ENCODE assay signal across 3 fruit fly cellular contexts in the genomic region with DNA sequence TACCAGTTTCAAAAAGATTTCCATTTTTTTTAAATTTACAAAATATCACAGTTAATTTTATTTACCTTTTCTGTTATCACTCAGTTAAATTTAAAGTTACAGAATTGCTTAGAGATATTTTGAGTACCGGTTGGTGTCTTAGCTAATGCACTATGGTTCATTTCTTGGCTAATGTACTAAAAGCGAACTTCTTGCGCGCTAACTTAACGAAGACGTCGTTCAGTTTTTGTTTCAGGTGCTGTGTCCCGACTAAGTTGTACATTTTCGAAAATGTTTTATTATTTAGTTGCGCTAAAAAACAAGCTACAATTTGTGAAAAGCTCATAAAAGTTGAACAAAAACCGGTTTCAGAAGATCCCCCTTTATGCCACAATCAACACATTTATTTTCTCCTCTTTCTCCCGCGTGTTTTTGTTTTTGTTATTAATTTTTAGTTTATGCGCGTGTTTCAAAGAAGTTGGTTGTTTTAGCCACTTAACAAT.
A peak's percentile ranks its signal among the peaks of the same experiment; 100 is the strongest.
TF ChIP-seq lines count a peak whose summit lies in the region.

A gene (plus strand): TSS at position 432 of the 482 bp plus-strand sequence.

- TF ChIP-seq CTCF in S2 (optimal IDR thresholded peaks at IDR 0.05; lab: Kevin White, UChicago) = peak; percentile 42 to 61
- TF ChIP-seq CTCF in whole organism, embryonic (GFP tag; optimal IDR thresholded peaks at IDR 0.05; lab: Kevin White, UChicago) = peak; percentile 67

TF ChIP-seq in whole organism, embryonic, 481 proteins besides CTCF, POLR2A, EP300 and RAD21:
- no peak for TF ChIP-seq CG3163 (GFP tag; optimal IDR thresholded peaks at IDR 0.05; lab: Kevin White, UChicago)
- TF ChIP-seq stwl (tag; optimal IDR thresholded peaks at IDR 0.05; lab: Kevin White, UChicago) = peak; percentile 56
- no peak for TF ChIP-seq Sry-β (GFP tag; optimal IDR thresholded peaks at IDR 0.05; lab: Kevin White, UChicago)
- TF ChIP-seq crol (GFP tag; IDR thresholded peaks at IDR 0.05; lab: Robert Waterston, UW) = no peak
- no peak for TF ChIP-seq CG7786 (GFP tag; optimal IDR thresholded peaks at IDR 0.05; lab: Kevin White, UChicago)
- no peak for TF ChIP-seq CG7357 (GFP tag; IDR thresholded peaks at IDR 0.05; lab: Robert Waterston, UW)
- TF ChIP-seq pita (GFP tag; optimal IDR thresholded peaks at IDR 0.05; lab: Kevin White, UChicago) = peak; percentile 62
- TF ChIP-seq Tbp (GFP tag; optimal IDR thresholded peaks at IDR 0.05; lab: Kevin White, UChicago) = no peak
- no peak for TF ChIP-seq Scr (GFP tag; IDR thresholded peaks at IDR 0.05; lab: Robert Waterston, UW; ENCODE audit: partially characterized antibody)
- no peak for TF ChIP-seq CG33213 (GFP tag; optimal IDR thresholded peaks at IDR 0.05; lab: Kevin White, UChicago)
- no peak for TF ChIP-seq Gsc (GFP tag; IDR thresholded peaks at IDR 0.05; lab: Robert Waterston, UW)
- no peak for TF ChIP-seq nerfin-1 (tag; optimal IDR thresholded peaks at IDR 0.05; lab: Kevin White, UChicago)
- TF ChIP-seq salm (tag; optimal IDR thresholded peaks at IDR 0.05; lab: Kevin White, UChicago) = no peak
- TF ChIP-seq CG14014 (GFP tag; IDR thresholded peaks at IDR 0.05; lab: Robert Waterston, UW) = no peak
- no peak for TF ChIP-seq CG17829 (tag; optimal IDR thresholded peaks at IDR 0.05; lab: Kevin White, UChicago)
- TF ChIP-seq ATbp (GFP tag; optimal IDR thresholded peaks at IDR 0.05; lab: Kevin White, UChicago) = no peak
- peak; percentile 25 for TF ChIP-seq gfzf (GFP tag; optimal IDR thresholded peaks at IDR 0.05; lab: Kevin White, UChicago)
- TF ChIP-seq wek (GFP tag; optimal IDR thresholded peaks at IDR 0.05; lab: Kevin White, UChicago) = no peak
- TF ChIP-seq Hr78 (GFP tag; optimal IDR thresholded peaks at IDR 0.05; lab: Kevin White, UChicago) = no peak
- TF ChIP-seq E2f2 (GFP tag; IDR thresholded peaks at IDR 0.05; lab: Robert Waterston, UW) = no peak
- no peak for TF ChIP-seq CG17359 (tag; optimal IDR thresholded peaks at IDR 0.05; lab: Kevin White, UChicago)

TF ChIP-seq in whole organism, wandering third instar larva, 38 proteins besides CTCF, POLR2A, EP300 and RAD21:
- TF ChIP-seq Myc (optimal IDR thresholded peaks at IDR 0.05; lab: Kevin White, UChicago) = peak; percentile 75
- TF ChIP-seq Rel (GFP tag; optimal IDR thresholded peaks at IDR 0.05; lab: Kevin White, UChicago) = no peak
- peak; percentile 77 for TF ChIP-seq Rel (tag; optimal IDR thresholded peaks at IDR 0.05; lab: Kevin White, UChicago)
- TF ChIP-seq CrebA (GFP tag; optimal IDR thresholded peaks at IDR 0.05; lab: Kevin White, UChicago; ENCODE audit: borderline replicate concordance) = no peak
